Fruit fly (Drosophila melanogaster): ENCODE results near the gene CG33322.

CG33322 gene

DNA sequence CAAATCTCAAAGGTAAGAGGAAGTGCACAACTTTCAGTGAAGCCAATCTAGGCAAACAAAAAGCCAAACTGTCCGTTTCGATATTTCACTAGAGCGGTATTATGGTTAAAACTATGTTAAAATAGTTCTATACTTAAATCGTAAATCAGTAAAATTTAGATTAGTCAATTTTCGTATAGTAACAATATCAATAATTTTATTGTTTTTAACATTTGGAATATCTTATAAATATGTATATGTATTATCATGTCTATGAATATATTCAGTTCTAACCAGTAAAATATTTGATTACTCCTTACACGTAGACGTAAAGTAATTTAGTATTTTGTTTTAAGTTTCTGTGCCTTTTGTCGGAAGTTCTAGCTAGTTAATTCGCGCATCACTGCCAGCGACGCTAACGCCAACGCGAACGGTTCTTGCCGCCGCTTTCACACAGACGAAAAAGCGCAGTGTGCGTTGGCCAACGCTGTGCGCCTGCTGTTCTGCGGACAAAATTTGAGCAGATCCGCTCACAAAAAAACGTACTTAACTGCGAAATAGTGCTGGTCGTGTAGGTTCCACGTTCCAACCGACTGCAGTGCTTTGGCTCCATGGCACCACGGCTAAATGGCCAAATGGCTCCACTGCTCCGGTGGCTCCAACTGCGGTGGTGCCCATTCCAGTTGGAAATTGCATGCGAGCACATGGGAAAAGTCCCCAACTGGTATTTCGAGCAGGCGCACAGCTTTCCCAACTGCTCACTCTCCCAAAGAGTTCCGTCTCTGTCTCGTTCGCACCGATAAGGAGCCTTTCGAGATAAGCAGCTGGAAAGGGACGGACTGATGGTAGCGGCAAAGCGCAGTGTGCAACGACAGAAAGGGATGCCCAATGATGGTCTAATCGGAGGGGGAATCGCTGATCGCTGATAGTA, 7.4 kb upstream of the CG33322 start (continued):
- peak; percentile 23 for TF ChIP-seq CG2678 (tag; optimal IDR thresholded peaks at IDR 0.05)
- no peak for TF ChIP-seq bab2 (GFP tag; optimal IDR thresholded peaks at IDR 0.05)
- no peak for TF ChIP-seq CG13775 (GFP tag; optimal IDR thresholded peaks at IDR 0.05)
- peak; percentile 15 for TF ChIP-seq grau (tag; optimal IDR thresholded peaks at IDR 0.05)
- TF ChIP-seq usp (GFP tag; optimal IDR thresholded peaks at IDR 0.05): no peak
- TF ChIP-seq nerfin-2 (GFP tag; IDR thresholded peaks at IDR 0.05; ENCODE audit: partially characterized antibody): peak; percentile 43; the same call in 1 of the 2 replicates
- no peak for TF ChIP-seq lilli (GFP tag; optimal IDR thresholded peaks at IDR 0.05)
- TF ChIP-seq pnt (GFP tag; optimal IDR thresholded peaks at IDR 0.05): no peak
- TF ChIP-seq gce (GFP tag; IDR thresholded peaks at IDR 0.05): peak; percentile 59; the same call in 1 of the 3 replicates
- no peak for TF ChIP-seq org-1 (GFP tag; optimal IDR thresholded peaks at IDR 0.05)
- no peak for TF ChIP-seq hb (GFP tag; IDR thresholded peaks at IDR 0.05; ENCODE audit: partially characterized antibody)
- TF ChIP-seq dati (GFP tag; IDR thresholded peaks at IDR 0.05): no peak
- no peak for TF ChIP-seq Hr78 (GFP tag; optimal IDR thresholded peaks at IDR 0.05)
- TF ChIP-seq HLH4C (GFP tag; IDR thresholded peaks at IDR 0.05; ENCODE audit: partially characterized antibody): peak; percentile 55; the same call in 2 of the 3 replicates
- TF ChIP-seq vvl (GFP tag; IDR thresholded peaks at IDR 0.05): no peak
- TF ChIP-seq repo (GFP tag; optimal IDR thresholded peaks at IDR 0.05): no peak
- TF ChIP-seq HmgZ (tag; optimal IDR thresholded peaks at IDR 0.05): peak; percentile 81
- no peak for TF ChIP-seq CG3726 (GFP tag; IDR thresholded peaks at IDR 0.05)
- peak; percentile 41 for TF ChIP-seq CoRest (tag; optimal IDR thresholded peaks at IDR 0.05)
- TF ChIP-seq Chrac-16 (GFP tag; optimal IDR thresholded peaks at IDR 0.05): no peak
- no peak for TF ChIP-seq prd (optimal IDR thresholded peaks at IDR 0.05)
- TF ChIP-seq prd (GFP tag; IDR thresholded peaks at IDR 0.05): no peak
- peak; percentile 1 for TF ChIP-seq fd96Cb (tag; optimal IDR thresholded peaks at IDR 0.05)
- peak; percentile 74 for TF ChIP-seq CG3163 (GFP tag; optimal IDR thresholded peaks at IDR 0.05)
- 0 out of 2 replicates have a peak, but pooled peaks have one; percentile 8 for TF ChIP-seq Atf6 (GFP tag; IDR thresholded peaks at IDR 0.05)
- TF ChIP-seq ham (GFP tag; IDR thresholded peaks at IDR 0.05): no peak
- TF ChIP-seq tio (GFP tag; optimal IDR thresholded peaks at IDR 0.05): peak; percentile 37
- peak; percentile 76 for TF ChIP-seq row (GFP tag; IDR thresholded peaks at IDR 0.05)
- peak; percentile 66 for TF ChIP-seq ftz-f1 (GFP tag; optimal IDR thresholded peaks at IDR 0.05)
- peak in 1 of 2 experiments; percentile 51 for TF ChIP-seq Pdp1 (GFP tag; optimal IDR thresholded peaks at IDR 0.05)
- TF ChIP-seq CG6654 (GFP tag; optimal IDR thresholded peaks at IDR 0.05): no peak
- TF ChIP-seq tx (GFP tag; optimal IDR thresholded peaks at IDR 0.05): no peak
- TF ChIP-seq caup (GFP tag; optimal IDR thresholded peaks at IDR 0.05; ENCODE audit: severe bottlenecking): peak; percentile 1
- TF ChIP-seq HmgD (GFP tag; optimal IDR thresholded peaks at IDR 0.05): peak; percentile 81
- TF ChIP-seq Drgx (GFP tag; IDR thresholded peaks at IDR 0.05): peak; percentile 70
- no peak for TF ChIP-seq Dref (GFP tag; IDR thresholded peaks at IDR 0.05)
- no peak; the same call in 1 of the 2 replicates for TF ChIP-seq klu (GFP tag; IDR thresholded peaks at IDR 0.05)
- TF ChIP-seq CG15269 (tag; optimal IDR thresholded peaks at IDR 0.05): no peak
- peak; percentile 96 for TF ChIP-seq sd (tag; optimal IDR thresholded peaks at IDR 0.05)
- no peak for TF ChIP-seq CG4282 (GFP tag; optimal IDR thresholded peaks at IDR 0.05)
- TF ChIP-seq gsb-n (tag; optimal IDR thresholded peaks at IDR 0.05): no peak
- no peak; the same call in 2 of the 3 replicates for TF ChIP-seq CG14860 (GFP tag; IDR thresholded peaks at IDR 0.05; ENCODE audit: partially characterized antibody)
- peak; percentile 73 for TF ChIP-seq HLHmδ (GFP tag; optimal IDR thresholded peaks at IDR 0.05)
- TF ChIP-seq odd (GFP tag; optimal IDR thresholded peaks at IDR 0.05): no peak
- TF ChIP-seq Camta (GFP tag; optimal IDR thresholded peaks at IDR 0.05): no peak
- peak; percentile 65 for TF ChIP-seq nom (GFP tag; optimal IDR thresholded peaks at IDR 0.05)
- no peak for TF ChIP-seq CG16779 (GFP tag; IDR thresholded peaks at IDR 0.05)
- no peak for TF ChIP-seq jumu (GFP tag; optimal IDR thresholded peaks at IDR 0.05)
- no peak for TF ChIP-seq esg (GFP tag; conservative IDR thresholded peaks at IDR 0.05)

Data from whole organism, embryonic.